Worm (Caenorhabditis elegans) whole organism, late embryonic: ENCODE measurements around the gene fbxa-215.

Experiments used
- ama-1 ChIP-seq: fragments of 150-350 bp; optimal IDR thresholded peaks from 2 replicates; lab custom pipeline; 2014
- ceh-22 ChIP-seq: sonication (generic microtip); optimal IDR thresholded peaks from 2 replicates; lab custom pipeline; 2017; ENCODE audit warnings: missing biosample characterization, missing genetic modification characterization
- ceh-30 ChIP-seq: fragments of 150-350 bp; optimal IDR thresholded peaks from 2 replicates; lab custom pipeline; 2014; ENCODE audit warnings: missing biosample characterization, missing genetic modification characterization
- hlh-6 ChIP-seq: sonication (generic microtip); optimal IDR thresholded peaks from 2 replicates; lab custom pipeline; 2016; ENCODE audit warnings: missing genotype, missing genetic modification characterization, missing compliant biosample characterization
- nhr-11 ChIP-seq: fragments of 150-350 bp; optimal IDR thresholded peaks from 2 replicates; lab custom pipeline; 2014; ENCODE audit warnings: missing biosample characterization, missing genetic modification characterization
- pha-4 ChIP-seq: fragments of 150-350 bp; optimal IDR thresholded peaks from 2 replicates; lab custom pipeline; 2018; ENCODE audit warnings: missing biosample characterization, missing genetic modification reagents, missing genetic modification characterization
- pqm-1 ChIP-seq: sonication (generic microtip); optimal IDR thresholded peaks from 2 replicates; lab custom pipeline; 2016; ENCODE audit warnings: missing genetic modification characterization, missing compliant biosample characterization
- sox-4 ChIP-seq: sonication (generic microtip); optimal IDR thresholded peaks from 2 replicates; lab custom pipeline; 2017; ENCODE audit warnings: mild to moderate bottlenecking, missing genetic modification characterization, inconsistent platforms, missing compliant biosample characterization
- unc-42 ChIP-seq: sonication (generic microtip); optimal IDR thresholded peaks from 2 replicates; lab custom pipeline; 2016; ENCODE audit warnings: missing genotype, missing genetic modification characterization, missing compliant biosample characterization

- TF ChIP-seq ceh-22 (tag; lab: Kevin White, UChicago) = no peak
- TF ChIP-seq pqm-1 = no peak
- no peak for TF ChIP-seq unc-42
- no peak for TF ChIP-seq ama-1 (lab: Kevin White, UChicago)
- TF ChIP-seq ceh-30 (tag; lab: Kevin White, UChicago) = no peak
- no peak for TF ChIP-seq sox-4 (tag; lab: Kevin White, UChicago)
- no peak for TF ChIP-seq hlh-6 (tag; lab: Kevin White, UChicago)
- TF ChIP-seq pha-4 (tag; lab: Kevin White, UChicago) = no peak
- no peak for TF ChIP-seq nhr-11
Observed at ce11 chrIV:13692522-13692921, 25.8 kb upstream of the fbxa-215 start.
